Fruit fly (Drosophila melanogaster) whole organism, prepupa: ENCODE results near the gene CG33490.

Source experiments
- CG10631 ChIP-seq: fragments of 200-800 bp; sonication (Bioruptor generic); optimal IDR thresholded peaks from 2 replicates; lab custom pipeline; 2016; ENCODE audit warnings: missing biosample characterization, missing genetic modification characterization
- CG16779 ChIP-seq: fragments of 200-800 bp; sonication (Bioruptor generic); optimal IDR thresholded peaks from 3 replicates; lab custom pipeline; 2017; ENCODE audit warnings: missing biosample characterization, mild to moderate bottlenecking, missing genetic modification characterization
- Lpt ChIP-seq: fragments of 200-800 bp; sonication (Bioruptor generic); optimal IDR thresholded peaks from 3 replicates; lab custom pipeline; 2016; ENCODE audit warnings: missing biosample characterization, missing genetic modification characterization
- acj6 ChIP-seq: fragments of 200-800 bp; sonication (Bioruptor generic); optimal IDR thresholded peaks from 3 replicates; lab custom pipeline; 2016; ENCODE audit warnings: missing biosample characterization, missing genetic modification characterization
- fd85E ChIP-seq: fragments of 200-800 bp; sonication (Bioruptor generic); optimal IDR thresholded peaks from 3 replicates; lab custom pipeline; 2016; ENCODE audit warnings: missing biosample characterization, missing genetic modification characterization

DNA sequence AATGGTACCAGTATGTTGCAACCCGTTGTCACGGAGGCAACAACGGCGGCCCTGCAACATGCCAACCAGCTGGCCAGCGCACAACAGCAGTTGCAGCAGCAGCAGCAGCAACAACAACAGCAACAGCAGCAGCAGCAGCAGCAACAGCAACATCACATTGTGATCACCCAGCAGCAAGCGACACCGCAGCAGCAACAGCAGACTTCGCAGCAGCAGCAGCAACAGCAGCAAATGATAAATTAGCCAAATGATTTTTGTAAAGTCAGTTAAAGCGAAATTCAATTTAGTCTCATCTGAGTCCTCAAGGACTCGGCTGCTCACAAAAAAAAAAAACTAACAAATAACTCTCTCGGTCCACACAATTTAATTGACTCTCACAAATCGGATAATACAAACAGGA is 29.8 kb upstream of the CG33490 start:
- TF ChIP-seq fd85E (GFP tag; lab: Kevin White, UChicago) = no peak
- TF ChIP-seq acj6 (GFP tag; lab: Kevin White, UChicago) = no peak
- no peak for TF ChIP-seq CG10631 (GFP tag; lab: Kevin White, UChicago)
- no peak for TF ChIP-seq Lpt (GFP tag; lab: Kevin White, UChicago)
- TF ChIP-seq CG16779 (tag; lab: Kevin White, UChicago) = no peak
